Fruit fly (Drosophila melanogaster) whole organism, embryonic: ENCODE data around the gene CG34256.

ENCODE experiments used
- CG12299 ChIP-seq: fragments of 200-800 bp; sonication (Bioruptor generic); optimal IDR thresholded peaks from 2 replicates; lab custom pipeline; 2018; ENCODE audit warnings: missing biosample characterization, mild to moderate bottlenecking, missing genetic modification characterization
- CG1233 ChIP-seq: fragments of 200-800 bp; sonication (Bioruptor generic); optimal IDR thresholded peaks from 4 replicates; lab custom pipeline; 2018; ENCODE audit warnings: missing biosample characterization, mild to moderate bottlenecking, missing genetic modification characterization
- CG14965 ChIP-seq: fragments of 200-800 bp; sonication (Bioruptor generic); optimal IDR thresholded peaks from 2 replicates; lab custom pipeline; 2016; ENCODE audit warnings: missing biosample characterization, missing genetic modification characterization, borderline replicate concordance
- CG15011 ChIP-seq: fragments of 200-800 bp; sonication (Bioruptor generic); optimal IDR thresholded peaks from 3 replicates; lab custom pipeline; 2018; ENCODE audit warnings: missing biosample characterization, mild to moderate bottlenecking, missing genetic modification characterization
- CG1602 ChIP-seq: fragments of 200-800 bp; sonication (Bioruptor generic); optimal IDR thresholded peaks from 3 replicates; lab custom pipeline; 2016; ENCODE audit warnings: missing biosample characterization, missing genetic modification characterization
- CG17829 ChIP-seq: fragments of 200-800 bp; optimal IDR thresholded peaks from 2 replicates; lab custom pipeline; 2019; ENCODE audit warnings: missing biosample characterization, mild to moderate bottlenecking, missing genetic modification characterization, moderate library complexity
- CG18599 ChIP-seq: fragments of 200-800 bp; sonication (Bioruptor generic); optimal IDR thresholded peaks from 3 replicates; lab custom pipeline; 2017; ENCODE audit warnings: missing biosample characterization, missing genetic modification characterization, mild to moderate bottlenecking, moderate library complexity, missing genetic modification reagents
- CG2199 ChIP-seq: fragments of 200-800 bp; sonication (Bioruptor generic); IDR thresholded peaks from 3 replicates; pipeline ENCODE4 v1.3.6; 2022; ENCODE audit warnings: missing biosample characterization, missing genetic modification characterization
- CG30403 ChIP-seq: fragments of 200-800 bp; sonication (Bioruptor generic); optimal IDR thresholded peaks from 3 replicates; lab custom pipeline; 2016; ENCODE audit warnings: missing biosample characterization, missing genetic modification characterization
- CG32772 ChIP-seq: fragments of 200-800 bp; sonication (Bioruptor generic); IDR thresholded peaks from 2 replicates; pipeline ENCODE4 v1.3.6; 2022; ENCODE audit warnings: missing biosample characterization, missing genetic modification characterization
- CG4328 ChIP-seq: fragments of 200-800 bp; sonication (Bioruptor generic); optimal IDR thresholded peaks from 3 replicates; lab custom pipeline; 2017; ENCODE audit warnings: missing biosample characterization, missing genetic modification reagents, missing genetic modification characterization
- CG6813 ChIP-seq: fragments of 200-800 bp; sonication (Bioruptor generic); optimal IDR thresholded peaks from 2 replicates; lab custom pipeline; 2017; ENCODE audit warnings: missing biosample characterization, missing genetic modification characterization, mild to moderate bottlenecking, moderate library complexity, missing genetic modification reagents
- CG8359 ChIP-seq: fragments of 200-800 bp; sonication (Bioruptor generic); optimal IDR thresholded peaks from 2 replicates; lab custom pipeline; 2017; ENCODE audit warnings: missing biosample characterization, mild to moderate bottlenecking, missing genetic modification characterization, borderline replicate concordance
- CrebB ChIP-seq: fragments of 200-800 bp; sonication (Bioruptor generic); optimal IDR thresholded peaks from 3 replicates; lab custom pipeline; 2018; ENCODE audit warnings: missing biosample characterization, mild to moderate bottlenecking, missing genetic modification characterization
- D19A ChIP-seq: fragments of 200-800 bp; optimal IDR thresholded peaks from 3 replicates; lab custom pipeline; 2019; ENCODE audit warnings: missing biosample characterization, mild to moderate bottlenecking, missing genetic modification characterization, moderate library complexity
- D19B ChIP-seq: fragments of 200-800 bp; sonication (Bioruptor generic); optimal IDR thresholded peaks from 2 replicates; lab custom pipeline; 2017; ENCODE audit warnings: missing biosample characterization, mild to moderate bottlenecking, missing genetic modification characterization
- Ets65A ChIP-seq: fragments of 200-800 bp; sonication (Bioruptor generic); peaks from one replicate; lab custom pipeline; 2016; ENCODE audit warnings: missing biosample characterization, missing genetic modification characterization
- HHEX ChIP-seq: fragments of 200-800 bp; sonication (Bioruptor generic); optimal IDR thresholded peaks from 3 replicates; lab custom pipeline; 2017; ENCODE audit warnings: missing biosample characterization, mild to moderate bottlenecking, missing genetic modification characterization, missing genetic modification reagents
- HmgD ChIP-seq: fragments of 200-800 bp; sonication (Bioruptor generic); optimal IDR thresholded peaks from 3 replicates; lab custom pipeline; 2016; ENCODE audit warnings: missing biosample characterization, missing genetic modification characterization
- Med ChIP-seq: fragments of 200-800 bp; sonication (Bioruptor generic); peaks from one replicate; lab custom pipeline; 2016; ENCODE audit warnings: missing biosample characterization, missing genetic modification characterization, mild to moderate bottlenecking, inconsistent platforms, moderate library complexity
- Oli ChIP-seq: fragments of 200-800 bp; sonication (Bioruptor generic); optimal IDR thresholded peaks from 2 replicates; lab custom pipeline; 2018; ENCODE audit warnings: missing biosample characterization, mild to moderate bottlenecking, missing genetic modification characterization, moderate library complexity
- Rfx ChIP-seq: fragments of 200-800 bp; sonication (Bioruptor generic); IDR thresholded peaks from 2 replicates; pipeline ENCODE4 v1.3.6; 2022; ENCODE audit warnings: missing biosample characterization, missing genetic modification characterization
- Scr ChIP-seq: fragments of 200-800 bp; sonication (Bioruptor generic); IDR thresholded peaks from 2 replicates; pipeline ENCODE4 v1.3.6; 2022; ENCODE audit warnings: missing biosample characterization, missing genetic modification characterization; ENCODE audit not compliant: partially characterized antibody
- Ssrp ChIP-seq: fragments of 200-800 bp; sonication (Bioruptor generic); optimal IDR thresholded peaks from 2 replicates; lab custom pipeline; 2018; ENCODE audit warnings: missing biosample characterization, mild to moderate bottlenecking, missing genetic modification characterization, moderate library complexity
- Stat92E ChIP-seq, 3 experiments: fragments of >200 bp in 2 of 3; fragments of 200-800 bp in 1 of 3; sonication (Bioruptor generic) in 1 of 3; optimal IDR thresholded peaks; 2 replicates each; lab custom pipeline; 2017 to 2019; ENCODE audit warnings: missing biosample characterization in 3 of 3, missing genetic modification characterization in 3 of 3, mild to moderate bottlenecking in 1 of 3, moderate library complexity in 1 of 3
- abd-A ChIP-seq: fragments of 200-800 bp; sonication (Bioruptor generic); optimal IDR thresholded peaks from 3 replicates; lab custom pipeline; 2019; ENCODE audit warnings: missing biosample characterization, mild to moderate bottlenecking, missing genetic modification characterization, moderate library complexity
- al ChIP-seq: fragments of 200-800 bp; sonication (Bioruptor generic); IDR thresholded peaks from 2 replicates; pipeline ENCODE4 v1.3.6; 2022; ENCODE audit warnings: missing biosample characterization, missing genetic modification characterization
- amos ChIP-seq: fragments of 200-800 bp; sonication (Bioruptor generic); IDR thresholded peaks from 2 replicates; pipeline ENCODE4 v1.3.6; 2022; ENCODE audit warnings: missing biosample characterization, missing genetic modification characterization; ENCODE audit not compliant: partially characterized antibody
- aop ChIP-seq: fragments of 200-800 bp; sonication (Bioruptor generic); IDR thresholded peaks from 2 replicates; pipeline ENCODE4 v1.3.6; 2022; ENCODE audit warnings: missing biosample characterization, missing genetic modification characterization
- bab2 ChIP-seq: fragments of 200-800 bp; sonication (Bioruptor generic); optimal IDR thresholded peaks from 2 replicates; lab custom pipeline; 2016; ENCODE audit warnings: missing biosample characterization, missing genetic modification characterization
- cg ChIP-seq: fragments of 200-800 bp; sonication (Bioruptor generic); optimal IDR thresholded peaks from 3 replicates; lab custom pipeline; 2019; ENCODE audit warnings: missing biosample characterization, mild to moderate bottlenecking, missing genetic modification characterization, moderate library complexity
- ci ChIP-seq: fragments of 200-800 bp; sonication (Bioruptor generic); IDR thresholded peaks from 3 replicates; pipeline ENCODE4 v1.3.6; 2022; ENCODE audit warnings: missing biosample characterization, missing genetic modification characterization
- crol ChIP-seq: fragments of 200-800 bp; sonication (Bioruptor generic); IDR thresholded peaks from 2 replicates; pipeline ENCODE4 v1.3.6; 2022; ENCODE audit warnings: missing biosample characterization, missing genetic modification characterization
- en ChIP-seq: fragments of 200-800 bp; sonication (Bioruptor generic); optimal IDR thresholded peaks from 2 replicates; lab custom pipeline; 2016; ENCODE audit warnings: missing biosample characterization, missing genetic modification characterization
- h ChIP-seq: fragments of >200 bp; optimal IDR thresholded peaks from 2 replicates; lab custom pipeline; 2017
- jumu ChIP-seq: fragments of 200-800 bp; sonication (Bioruptor generic); optimal IDR thresholded peaks from 3 replicates; lab custom pipeline; 2016; ENCODE audit warnings: missing biosample characterization, missing genetic modification characterization
- lab ChIP-seq: fragments of 200-800 bp; sonication (Bioruptor generic); optimal IDR thresholded peaks from 3 replicates; lab custom pipeline; 2017; ENCODE audit warnings: missing biosample characterization, missing genetic modification characterization, mild to moderate bottlenecking, moderate library complexity, missing genetic modification reagents
- mirr ChIP-seq: fragments of 200-800 bp; sonication (Bioruptor generic); optimal IDR thresholded peaks from 3 replicates; lab custom pipeline; 2018; ENCODE audit warnings: missing biosample characterization, mild to moderate bottlenecking, missing genetic modification characterization
- nau ChIP-seq: fragments of 200-800 bp; sonication (Bioruptor generic); optimal IDR thresholded peaks from 3 replicates; lab custom pipeline; 2017; ENCODE audit warnings: missing biosample characterization, mild to moderate bottlenecking, missing genetic modification characterization, missing genetic modification reagents
- p53 ChIP-seq: fragments of 200-800 bp; sonication (Bioruptor generic); optimal IDR thresholded peaks from 2 replicates; lab custom pipeline; 2016; ENCODE audit warnings: missing biosample characterization, missing genetic modification characterization
- pros ChIP-seq: fragments of 200-800 bp; sonication (Bioruptor generic); optimal IDR thresholded peaks from 3 replicates; lab custom pipeline; 2019; ENCODE audit warnings: missing biosample characterization, mild to moderate bottlenecking, missing genetic modification characterization, moderate library complexity
- pzg ChIP-seq: fragments of 200-800 bp; sonication (Bioruptor generic); optimal IDR thresholded peaks from 3 replicates; lab custom pipeline; 2018; ENCODE audit warnings: missing biosample characterization, mild to moderate bottlenecking, missing genetic modification characterization, moderate library complexity
- salm ChIP-seq: fragments of 200-800 bp; sonication (Bioruptor generic); optimal IDR thresholded peaks from 2 replicates; lab custom pipeline; 2018; ENCODE audit warnings: missing biosample characterization, mild to moderate bottlenecking, missing genetic modification characterization
- sd ChIP-seq: fragments of 200-800 bp; sonication (Bioruptor generic); optimal IDR thresholded peaks from 3 replicates; lab custom pipeline; 2018; ENCODE audit warnings: missing biosample characterization, mild to moderate bottlenecking, missing genetic modification characterization, moderate library complexity
- slbo ChIP-seq: fragments of 200-800 bp; sonication (Bioruptor generic); IDR thresholded peaks from 2 replicates; pipeline ENCODE4 v1.3.6; 2022; ENCODE audit warnings: missing biosample characterization, missing genetic modification characterization
- sr ChIP-seq: fragments of 200-800 bp; sonication (Bioruptor generic); IDR thresholded peaks from 3 replicates; pipeline ENCODE4 v1.3.6; 2022; ENCODE audit warnings: missing biosample characterization, missing genetic modification characterization
- stwl ChIP-seq: fragments of 200-800 bp; sonication (Bioruptor generic); optimal IDR thresholded peaks from 3 replicates; lab custom pipeline; 2018; ENCODE audit warnings: missing biosample characterization, mild to moderate bottlenecking, missing genetic modification characterization, moderate library complexity
- tgo ChIP-seq: fragments of 200-800 bp; sonication (Bioruptor generic); IDR thresholded peaks from 3 replicates; pipeline ENCODE4 v1.3.6; 2022; ENCODE audit warnings: missing biosample characterization, missing genetic modification characterization
- vnd ChIP-seq: fragments of 200-800 bp; sonication (Bioruptor generic); IDR thresholded peaks from 3 replicates; pipeline ENCODE4 v1.3.6; 2022; ENCODE audit warnings: missing biosample characterization, missing genetic modification characterization; ENCODE audit not compliant: partially characterized antibody
- zfh1 ChIP-seq: fragments of 200-800 bp; sonication (Bioruptor generic); IDR thresholded peaks from 3 replicates; pipeline ENCODE4 v1.3.6; 2022; ENCODE audit warnings: missing biosample characterization, missing genetic modification characterization
- zfh2 ChIP-seq: fragments of 200-800 bp; sonication (Bioruptor generic); optimal IDR thresholded peaks from 2 replicates; lab custom pipeline; 2016; ENCODE audit warnings: missing biosample characterization, missing genetic modification characterization

The CG34256 gene

DNA sequence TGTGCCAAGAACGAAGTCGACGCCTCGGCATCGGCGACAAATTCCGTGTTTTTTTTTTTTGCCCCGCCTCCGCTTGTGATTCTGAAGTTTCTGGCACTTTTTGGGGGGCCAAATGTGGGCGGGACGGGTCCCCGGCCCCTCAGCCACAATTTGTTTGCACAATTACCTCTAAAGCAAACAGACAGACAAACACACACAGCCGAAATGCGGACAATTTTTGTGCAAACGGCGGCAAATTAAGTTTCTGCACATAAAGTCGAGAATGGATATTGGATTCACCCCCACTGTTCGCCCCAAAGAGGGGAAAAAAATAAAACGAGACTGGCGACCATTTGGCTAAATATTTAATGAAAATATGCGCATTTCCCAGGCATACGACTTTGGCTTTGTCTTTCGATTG, 30.9 kb upstream of the CG34256 start:
- TF ChIP-seq CG6813 (GFP tag; lab: Kevin White, UChicago) (no peak), Rfx (GFP tag; lab: Robert Waterston, UW) (0 out of 2 replicates have a peak, but pooled peaks have one; percentile 11), Ets65A (GFP tag; lab: Kevin White, UChicago) (peak; percentile 56), CG2199 (GFP tag; lab: Robert Waterston, UW) (peak; percentile 71; the same call in 1 of the 3 replicates), en (GFP tag; lab: Kevin White, UChicago) (no peak), CG18599 (GFP tag; lab: Kevin White, UChicago) (no peak), sr (GFP tag; lab: Robert Waterston, UW) (peak; percentile 64), p53 (GFP tag; lab: Kevin White, UChicago) (no peak), crol (GFP tag; lab: Robert Waterston, UW) (0 out of 2 replicates have a peak, but pooled peaks have one; percentile 6), Ssrp (tag; lab: Kevin White, UChicago) (no peak), CG1233 (GFP tag; lab: Kevin White, UChicago) (no peak), CG14965 (GFP tag; lab: Kevin White, UChicago) (no peak), CG17829 (tag; lab: Kevin White, UChicago) (no peak), HHEX (GFP tag; lab: Kevin White, UChicago) (peak; percentile 1), CG8359 (GFP tag; lab: Kevin White, UChicago) (no peak), ci (GFP tag; lab: Robert Waterston, UW) (0 out of 3 replicates have a peak, but pooled peaks have one; percentile 25), Scr (GFP tag; lab: Robert Waterston, UW) (no peak), CG15011 (GFP tag; lab: Kevin White, UChicago) (no peak), nau (no peak), CG30403 (GFP tag; lab: Kevin White, UChicago) (no peak), CrebB (tag; lab: Kevin White, UChicago) (no peak), zfh2 (GFP tag; lab: Kevin White, UChicago) (no peak), slbo (GFP tag; lab: Robert Waterston, UW) (no peak), al (GFP tag; lab: Robert Waterston, UW) (no peak), vnd (GFP tag; lab: Robert Waterston, UW) (no peak), abd-A (tag; lab: Kevin White, UChicago) (peak; percentile 3), lab (peak; percentile 14), sd (tag; lab: Kevin White, UChicago) (peak; percentile 31), Med (GFP tag; lab: Kevin White, UChicago) (peak; percentile 69), CG4328 (GFP tag; lab: Kevin White, UChicago) (no peak), zfh1 (GFP tag; lab: Robert Waterston, UW) (0 out of 3 replicates have a peak, but pooled peaks have one; percentile 26), cg (GFP tag; lab: Kevin White, UChicago) (no peak), CG32772 (GFP tag; lab: Robert Waterston, UW) (no peak)

DNA sequence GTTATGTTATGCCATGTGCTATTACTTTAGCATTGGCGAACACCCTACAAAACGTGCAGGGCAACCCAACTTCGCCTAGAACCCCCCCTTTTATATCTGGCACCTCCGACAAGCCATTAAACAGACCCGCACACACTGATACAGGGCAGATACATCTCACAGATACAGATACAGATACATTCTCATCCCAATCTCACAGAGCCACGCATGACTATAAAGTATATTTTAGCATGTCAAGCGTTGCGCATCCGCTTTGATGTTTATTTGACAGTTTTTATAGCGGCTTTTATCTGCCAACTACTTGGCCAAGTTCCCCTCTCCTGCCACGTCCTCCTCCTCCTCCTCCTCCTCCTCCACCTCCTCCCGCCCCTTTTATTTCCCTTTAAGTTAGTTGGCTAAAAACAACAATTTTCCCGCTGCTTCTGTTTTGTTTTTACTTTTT, 29.7 kb upstream of the CG34256 start:
- TF ChIP-seq mirr (GFP tag; lab: Kevin White, UChicago) = peak; percentile 52
- no peak for TF ChIP-seq pros (GFP tag; lab: Kevin White, UChicago)
- TF ChIP-seq Oli (tag; lab: Kevin White, UChicago) = no peak
- TF ChIP-seq pzg (GFP tag; lab: Kevin White, UChicago) = no peak
- TF ChIP-seq amos (GFP tag; lab: Robert Waterston, UW) = no peak
- TF ChIP-seq D19A = peak; percentile 39
- TF ChIP-seq CG1602 (GFP tag; lab: Kevin White, UChicago) = no peak
- TF ChIP-seq HmgD = no peak
- no peak for TF ChIP-seq Stat92E (GFP tag; optimal IDR thresholded peaks at IDR 0.05; lab: Kevin White, UChicago)
- TF ChIP-seq tgo = no peak
- TF ChIP-seq CG12299 (tag; lab: Kevin White, UChicago) = no peak
- no peak for TF ChIP-seq aop (GFP tag; lab: Robert Waterston, UW)
- TF ChIP-seq stwl = no peak
- TF ChIP-seq D19B (GFP tag; lab: Kevin White, UChicago) = no peak
- TF ChIP-seq salm (tag; lab: Kevin White, UChicago) = no peak
- no peak for TF ChIP-seq bab2 (GFP tag; lab: Kevin White, UChicago)
- no peak for TF ChIP-seq h (lab: Kevin White, UChicago)
- no peak for TF ChIP-seq jumu (GFP tag; lab: Kevin White, UChicago)
